Worm (Caenorhabditis elegans): ENCODE measurements around the gene T13C5.9.

DNA sequence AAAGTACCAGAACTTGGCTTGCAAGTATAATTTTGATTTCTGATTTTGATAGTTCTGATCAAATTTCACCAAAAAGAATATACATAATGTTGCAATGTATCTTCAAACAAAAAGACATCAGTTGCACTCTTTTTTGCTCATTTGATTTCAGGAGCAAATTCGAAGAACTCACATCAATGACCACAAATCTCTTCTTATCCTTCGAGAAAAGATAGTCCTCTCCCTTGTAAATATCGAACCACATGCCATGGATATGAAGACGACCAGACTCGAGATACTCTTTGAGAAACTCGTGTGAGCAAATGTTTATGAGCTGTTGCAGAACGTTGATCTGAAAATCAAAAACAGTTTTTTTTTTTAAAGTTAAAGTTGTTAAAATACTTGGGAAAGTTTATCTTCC, 12.8 kb downstream of the T13C5.9 start:
- TF ChIP-seq nhr-120 (GFP tag; IDR thresholded peaks at IDR 0.05) (no peak), ztf-25 (GFP tag; IDR thresholded peaks at IDR 0.05) (no peak), tlf-1 (GFP tag; optimal IDR thresholded peaks at IDR 0.05) (no peak), ama-1 (optimal IDR thresholded peaks at IDR 0.05) (no peak), ama-1 (GFP tag; optimal IDR thresholded peaks at IDR 0.05) (no peak), atf-7 (tag; optimal IDR thresholded peaks at IDR 0.05) (no peak), F23B12.7 (tag; optimal IDR thresholded peaks at IDR 0.05; ENCODE audit: insufficient read depth) (no peak), rcor-1 (GFP tag; IDR thresholded peaks at IDR 0.05) (no peak), repo-1 (tag; optimal IDR thresholded peaks at IDR 0.05) (no peak), pha-4 (tag; optimal IDR thresholded peaks at IDR 0.05) (no peak), F33H1.4 (GFP tag; IDR thresholded peaks at IDR 0.05) (no peak), chd-7 (tag; optimal IDR thresholded peaks at IDR 0.05) (no peak), lsy-27 (tag; optimal IDR thresholded peaks at IDR 0.05; ENCODE audit: borderline replicate concordance, insufficient read depth) (no peak), nfya-1 (tag; optimal IDR thresholded peaks at IDR 0.05; ENCODE audit: borderline replicate concordance, insufficient read depth) (no peak)
